Worm (Caenorhabditis elegans) whole organism, mixed stage, embryonic: ENCODE measurements around the gene tdpo-1.

ENCODE experiments used
- nhr-28 ChIP-seq: fragments of 150-350 bp; optimal IDR thresholded peaks from 2 replicates; lab custom pipeline; 2014; ENCODE audit warnings: missing biosample characterization, missing genetic modification characterization
- pha-4 ChIP-seq: fragments of 150-350 bp; optimal IDR thresholded peaks from 2 replicates; lab custom pipeline; 2018; ENCODE audit warnings: missing biosample characterization, missing genetic modification reagents, missing genetic modification characterization
- snpc-4 ChIP-seq: fragments of 150-350 bp; optimal IDR thresholded peaks from 2 replicates; lab custom pipeline; 2014; ENCODE audit warnings: missing biosample characterization, missing genetic modification characterization
- unc-120 ChIP-seq: sonication (generic microtip); optimal IDR thresholded peaks from 2 replicates; lab custom pipeline; 2017; ENCODE audit warnings: missing genetic modification characterization, missing compliant biosample characterization; ENCODE audit not compliant: poor library complexity, severe bottlenecking
- unc-62 ChIP-seq: fragments of 150-350 bp; optimal IDR thresholded peaks from 2 replicates; lab custom pipeline; 2014; ENCODE audit warnings: missing biosample characterization, missing genetic modification reagents, missing genetic modification characterization

ce11 chrIV:1924178-1924577, 35.5 kb upstream of the tdpo-1 start:
- TF ChIP-seq nhr-28 (tag; lab: Kevin White, UChicago) (no peak), unc-120 (tag; lab: Kevin White, UChicago) (no peak), snpc-4 (no peak), unc-62 (no peak), pha-4 (tag; lab: Kevin White, UChicago) (no peak)
